Worm (Caenorhabditis elegans) whole organism, L3 larva: ENCODE measurements around the gene Y42H9B.3.
A peak's percentile ranks its signal among the peaks of the same experiment; 100 is the strongest.

Experiments used
- R02D3.7 ChIP-seq: fragments of 150-350 bp; optimal IDR thresholded peaks from 2 replicates; lab custom pipeline; 2014; ENCODE audit warnings: missing biosample characterization, missing genetic modification characterization
- ZK546.5 ChIP-seq: sonication (generic microtip); optimal IDR thresholded peaks from 2 replicates; lab custom pipeline; 2017; ENCODE audit warnings: missing biosample characterization, missing genetic modification characterization
- aly-2 ChIP-seq: fragments of 150-350 bp; optimal IDR thresholded peaks from 2 replicates; lab custom pipeline; 2014; ENCODE audit warnings: missing biosample characterization, missing genetic modification characterization
- ama-1 ChIP-seq: fragments of 150-350 bp; optimal IDR thresholded peaks from 2 replicates; lab custom pipeline; 2018
- ceh-16 ChIP-seq: sonication (generic microtip); optimal IDR thresholded peaks from 2 replicates; lab custom pipeline; 2017; ENCODE audit warnings: missing biosample characterization, missing genetic modification characterization
- ceh-28 ChIP-seq: fragments of 150-350 bp; optimal IDR thresholded peaks from 2 replicates; lab custom pipeline; 2014; ENCODE audit warnings: missing biosample characterization, missing genetic modification reagents, missing genetic modification characterization
- ceh-82 ChIP-seq: fragments of 150-350 bp; optimal IDR thresholded peaks from 2 replicates; lab custom pipeline; 2014; ENCODE audit warnings: missing biosample characterization, missing genetic modification characterization
- ceh-9 ChIP-seq: sonication (generic microtip); optimal IDR thresholded peaks from 2 replicates; lab custom pipeline; 2018; ENCODE audit warnings: missing biosample characterization, missing genetic modification characterization
- egl-5 ChIP-seq: fragments of 150-350 bp; optimal IDR thresholded peaks from 2 replicates; lab custom pipeline; 2017; ENCODE audit warnings: missing biosample characterization, missing genetic modification reagents, missing genetic modification characterization, inconsistent platforms
- elt-1 ChIP-seq: fragments of 150-350 bp; optimal IDR thresholded peaks from 2 replicates; lab custom pipeline; 2014; ENCODE audit warnings: missing biosample characterization, missing genetic modification characterization
- elt-2 ChIP-seq: sonication (generic microtip); optimal IDR thresholded peaks from 2 replicates; lab custom pipeline; 2016; ENCODE audit warnings: missing genetic modification reagents, mild to moderate bottlenecking, missing genetic modification characterization, missing compliant biosample characterization
- elt-3 ChIP-seq, 3 experiments: fragments of 150-350 bp in 1 of 3; sonication (generic microtip) in 2 of 3; optimal IDR thresholded peaks; 2 replicates in 2 of 3; 4 replicates in 1 of 3; lab custom pipeline; 2014 to 2017; ENCODE audit warnings: missing biosample characterization in 3 of 3, missing genetic modification characterization in 3 of 3
- eor-1 ChIP-seq, 2 experiments: fragments of 150-350 bp; optimal IDR thresholded peaks; 2 replicates each; lab custom pipeline; 2014 to 2018; ENCODE audit warnings: missing biosample characterization in 2 of 2, missing genetic modification characterization in 2 of 2
- fkh-10 ChIP-seq: sonication (generic microtip); optimal IDR thresholded peaks from 2 replicates; lab custom pipeline; 2017; ENCODE audit warnings: missing biosample characterization, missing genetic modification reagents, missing genetic modification characterization
- fkh-2 ChIP-seq: fragments of 150-350 bp; optimal IDR thresholded peaks from 2 replicates; lab custom pipeline; 2014; ENCODE audit warnings: missing biosample characterization, missing genetic modification reagents, missing genetic modification characterization
- fos-1 ChIP-seq: fragments of 150-350 bp; optimal IDR thresholded peaks from 2 replicates; lab custom pipeline; 2014; ENCODE audit warnings: missing biosample characterization, missing genetic modification characterization
- hmg-11 ChIP-seq: sonication (generic microtip); optimal IDR thresholded peaks from 2 replicates; lab custom pipeline; 2016; ENCODE audit warnings: missing genetic modification characterization, missing compliant biosample characterization
- jun-1 ChIP-seq: fragments of 150-350 bp; optimal IDR thresholded peaks from 2 replicates; lab custom pipeline; 2014; ENCODE audit warnings: missing biosample characterization, missing genetic modification reagents, missing genetic modification characterization
- lin-15B ChIP-seq: fragments of 150-350 bp; optimal IDR thresholded peaks from 2 replicates; lab custom pipeline; 2014; ENCODE audit warnings: missing biosample characterization, missing genetic modification characterization
- mml-1 ChIP-seq: fragments of 150-350 bp; sonication (generic microtip); optimal IDR thresholded peaks from 3 replicates; lab custom pipeline; 2014; ENCODE audit warnings: missing biosample characterization, missing genetic modification characterization
- nfya-1 ChIP-seq: sonication (generic microtip); optimal IDR thresholded peaks from 2 replicates; lab custom pipeline; 2017; ENCODE audit warnings: missing genetic modification characterization, mild to moderate bottlenecking, missing compliant biosample characterization, antibody characterized with exemption, moderate library complexity; ENCODE audit not compliant: insufficient read depth
- nhr-11 ChIP-seq: fragments of 150-350 bp; optimal IDR thresholded peaks from 2 replicates; lab custom pipeline; 2014; ENCODE audit warnings: missing biosample characterization, missing genetic modification characterization
- nhr-25 ChIP-seq: sonication (generic microtip); optimal IDR thresholded peaks from 2 replicates; lab custom pipeline; 2017; ENCODE audit warnings: missing biosample characterization, missing genetic modification characterization
- nhr-43 ChIP-seq: sonication (generic microtip); optimal IDR thresholded peaks from 2 replicates; lab custom pipeline; 2016; ENCODE audit warnings: mild to moderate bottlenecking, missing genetic modification characterization, missing compliant biosample characterization; ENCODE audit not compliant: poor library complexity, severe bottlenecking
- nhr-76 ChIP-seq: fragments of 150-350 bp; sonication (generic microtip); optimal IDR thresholded peaks from 5 replicates; lab custom pipeline; 2014; ENCODE audit warnings: missing biosample characterization, missing genetic modification characterization
- nhr-77 ChIP-seq: fragments of 150-350 bp; optimal IDR thresholded peaks from 2 replicates; lab custom pipeline; 2014; ENCODE audit warnings: missing biosample characterization, missing genetic modification characterization
- pha-4 ChIP-seq: fragments of 150-350 bp; optimal IDR thresholded peaks from 2 replicates; lab custom pipeline; 2014; ENCODE audit warnings: missing biosample characterization, missing genetic modification reagents, missing genetic modification characterization
- sea-2 ChIP-seq: fragments of 150-350 bp; sonication (generic microtip); optimal IDR thresholded peaks from 4 replicates; lab custom pipeline; 2014; ENCODE audit warnings: missing biosample characterization, missing genetic modification reagents, missing genetic modification characterization
- snpc-4 ChIP-seq: fragments of 150-350 bp; optimal IDR thresholded peaks from 2 replicates; lab custom pipeline; 2014; ENCODE audit warnings: missing biosample characterization, missing genetic modification characterization
- tbx-2 ChIP-seq: sonication (generic microtip); optimal IDR thresholded peaks from 2 replicates; lab custom pipeline; 2016; ENCODE audit warnings: mild to moderate bottlenecking, missing genetic modification characterization, missing compliant biosample characterization
- unc-39 ChIP-seq: sonication (generic microtip); optimal IDR thresholded peaks from 4 replicates; lab custom pipeline; 2017; ENCODE audit warnings: missing biosample characterization, missing genetic modification characterization
- unc-62 ChIP-seq: fragments of 150-350 bp; sonication (generic microtip); optimal IDR thresholded peaks from 4 replicates; lab custom pipeline; 2014; ENCODE audit warnings: missing biosample characterization, missing genetic modification reagents, missing genetic modification characterization
- zag-1 ChIP-seq: fragments of 150-350 bp; optimal IDR thresholded peaks from 2 replicates; lab custom pipeline; 2014; ENCODE audit warnings: missing biosample characterization, missing genetic modification characterization
- ztf-11 ChIP-seq: fragments of 150-350 bp; optimal IDR thresholded peaks from 2 replicates; lab custom pipeline; 2014; ENCODE audit warnings: missing biosample characterization, missing genetic modification characterization
- ztf-4 ChIP-seq: fragments of 150-350 bp; optimal IDR thresholded peaks from 2 replicates; lab custom pipeline; 2014; ENCODE audit warnings: missing biosample characterization, missing genetic modification characterization

Gene Y42H9B.3

ce11 chrIV:8012330-8012729, at the start of gene Y42H9B.3:
Y42H9B.3 (minus strand) TSS chrIV:8012430.
- no peak for TF ChIP-seq nhr-11 (tag; lab: Kevin White, UChicago)
- no peak for TF ChIP-seq ztf-11 (tag; lab: Kevin White, UChicago)
- no peak for TF ChIP-seq nhr-43 (tag; lab: Kevin White, UChicago)
- no peak for TF ChIP-seq ceh-28 (tag; lab: Kevin White, UChicago)
- TF ChIP-seq jun-1 (tag; lab: Kevin White, UChicago): no peak
- TF ChIP-seq ZK546.5 (tag; lab: Kevin White, UChicago): no peak
- TF ChIP-seq ceh-9 (tag; lab: Kevin White, UChicago): no peak
- no peak for TF ChIP-seq zag-1
- TF ChIP-seq sea-2 (GFP tag; lab: Kevin White, UChicago): no peak
- TF ChIP-seq elt-3 (tag; optimal IDR thresholded peaks at IDR 0.05; lab: Kevin White, UChicago): no peak
- TF ChIP-seq ztf-4 (tag; lab: Kevin White, UChicago): no peak
- TF ChIP-seq snpc-4 (tag; lab: Kevin White, UChicago): no peak
- no peak for TF ChIP-seq ama-1
- TF ChIP-seq nhr-76 (tag; lab: Kevin White, UChicago): no peak
- no peak for TF ChIP-seq ceh-82 (tag; lab: Kevin White, UChicago)
- TF ChIP-seq elt-1: no peak
- no peak for TF ChIP-seq unc-39 (tag; lab: Kevin White, UChicago)
- TF ChIP-seq R02D3.7 (tag; lab: Kevin White, UChicago): no peak
- no peak for TF ChIP-seq eor-1 (tag; optimal IDR thresholded peaks at IDR 0.05; lab: Kevin White, UChicago)
- TF ChIP-seq aly-2 (tag; lab: Kevin White, UChicago): no peak

DNA sequence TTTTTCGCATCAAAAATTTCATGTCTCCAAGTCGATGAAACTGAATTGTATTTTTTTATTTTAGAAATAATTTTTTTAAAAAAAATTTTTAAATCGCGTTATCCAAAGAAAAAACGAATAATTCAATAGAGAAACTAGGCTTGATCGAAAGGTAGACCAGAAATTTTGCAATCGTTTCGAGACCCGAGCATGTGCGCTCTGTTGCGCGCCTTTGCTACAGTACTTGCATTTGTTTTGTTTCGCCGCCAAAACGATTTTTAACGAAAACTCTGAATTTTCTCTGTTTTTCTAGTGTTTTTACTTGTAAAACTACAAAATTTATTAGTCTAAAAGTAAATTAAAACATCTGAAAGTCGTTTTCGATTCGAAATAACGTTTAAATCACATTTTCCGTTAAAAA, 49.0 kb upstream of the Y42H9B.3 start:
- TF ChIP-seq fkh-10 (GFP tag; lab: Kevin White, UChicago) (no peak), tbx-2 (tag; lab: Kevin White, UChicago) (no peak), nhr-25 (tag; lab: Kevin White, UChicago) (no peak), sea-2 (GFP tag; lab: Kevin White, UChicago) (no peak), lin-15B (tag; lab: Kevin White, UChicago) (no peak), mml-1 (tag; lab: Kevin White, UChicago) (no peak), nfya-1 (no peak), jun-1 (tag; lab: Kevin White, UChicago) (no peak), unc-62 (no peak), fos-1 (no peak)
- TF ChIP-seq, all 47 proteins: peak for 0

- TF ChIP-seq pha-4 (tag; lab: Kevin White, UChicago): peak; percentile 68
- no peak for TF ChIP-seq hmg-11 (tag; lab: Kevin White, UChicago)
Observed at ce11 chrIV:8053955-8054354, 41.7 kb upstream of the Y42H9B.3 start.

DNA sequence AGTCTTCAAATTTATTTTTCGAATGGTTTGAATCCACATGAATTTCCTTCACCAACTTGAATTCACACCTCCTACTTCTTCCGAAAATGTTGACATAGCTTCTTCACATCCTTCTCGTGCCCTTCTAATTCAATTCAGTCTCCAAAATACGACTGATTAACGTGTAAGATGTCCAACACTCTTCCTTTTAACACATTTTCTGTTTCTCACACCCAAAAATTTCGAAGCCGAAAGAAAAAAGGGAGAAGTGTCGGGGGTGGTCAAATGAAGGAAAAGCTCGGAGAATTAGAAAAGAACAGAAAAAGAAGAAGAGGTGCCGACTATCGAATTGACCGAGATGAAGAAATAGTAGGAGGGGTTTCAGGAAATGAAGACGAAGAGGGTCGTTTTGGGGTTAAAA, 40.5 kb upstream of the Y42H9B.3 start:
- TF ChIP-seq elt-2 (tag; lab: Kevin White, UChicago) (no peak), egl-5 (tag; lab: Kevin White, UChicago) (no peak), ceh-28 (tag; lab: Kevin White, UChicago) (no peak), tbx-2 (tag; lab: Kevin White, UChicago) (no peak), jun-1 (tag; lab: Kevin White, UChicago) (no peak)

DNA sequence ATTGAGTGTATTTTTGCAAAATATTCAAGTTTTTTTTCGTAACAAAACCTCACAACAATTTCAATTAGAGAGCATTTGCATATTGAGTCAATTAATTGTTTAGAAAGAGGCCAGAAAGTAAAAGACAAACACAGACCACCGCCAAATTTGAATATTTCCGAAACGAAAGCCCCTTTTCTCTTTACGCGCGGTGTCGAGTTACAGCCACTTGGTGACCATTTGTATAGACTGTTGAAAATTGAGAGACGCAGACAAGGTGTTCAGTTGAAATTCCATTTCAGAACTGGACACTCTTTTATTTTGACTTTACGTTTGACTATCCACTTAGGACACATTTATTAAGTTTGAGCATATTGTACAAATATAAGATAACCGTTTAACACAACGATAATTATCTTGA, 35.9 kb upstream of the Y42H9B.3 start:
- no peak for TF ChIP-seq nfya-1
- no peak for TF ChIP-seq eor-1 (tag; optimal IDR thresholded peaks at IDR 0.05; lab: Kevin White, UChicago)
- TF ChIP-seq nhr-43 (tag; lab: Kevin White, UChicago): no peak
- no peak for TF ChIP-seq nhr-76 (tag; lab: Kevin White, UChicago)
- no peak for TF ChIP-seq sea-2 (GFP tag; lab: Kevin White, UChicago)
- TF ChIP-seq ceh-16 (tag; lab: Kevin White, UChicago): no peak
- no peak for TF ChIP-seq nhr-77 (tag; lab: Kevin White, UChicago)
- no peak for TF ChIP-seq pha-4 (tag; lab: Kevin White, UChicago)
- TF ChIP-seq fos-1: no peak
- TF ChIP-seq ZK546.5 (tag; lab: Kevin White, UChicago): no peak
- no peak for TF ChIP-seq jun-1 (tag; lab: Kevin White, UChicago)
- TF ChIP-seq ztf-4 (tag; lab: Kevin White, UChicago): no peak
- TF ChIP-seq mml-1 (tag; lab: Kevin White, UChicago): no peak
- TF ChIP-seq ceh-28 (tag; lab: Kevin White, UChicago): no peak
- TF ChIP-seq fkh-2: no peak
- TF ChIP-seq ama-1: no peak
